Worm (Caenorhabditis elegans) whole organism, L4/young adult: ENCODE data around the gene Y54G11A.3.

ENCODE experiments used
- W03F9.2 ChIP-seq: fragments of 150-350 bp; optimal IDR thresholded peaks from 2 replicates; lab custom pipeline; 2014; ENCODE audit warnings: missing biosample characterization, missing genetic modification characterization
- him-1 ChIP-seq: sonication (generic microtip); optimal IDR thresholded peaks from 2 replicates; lab custom pipeline; 2016; ENCODE audit warnings: missing genotype, missing genetic modification reagents, missing genetic modification characterization, missing compliant biosample characterization

DNA sequence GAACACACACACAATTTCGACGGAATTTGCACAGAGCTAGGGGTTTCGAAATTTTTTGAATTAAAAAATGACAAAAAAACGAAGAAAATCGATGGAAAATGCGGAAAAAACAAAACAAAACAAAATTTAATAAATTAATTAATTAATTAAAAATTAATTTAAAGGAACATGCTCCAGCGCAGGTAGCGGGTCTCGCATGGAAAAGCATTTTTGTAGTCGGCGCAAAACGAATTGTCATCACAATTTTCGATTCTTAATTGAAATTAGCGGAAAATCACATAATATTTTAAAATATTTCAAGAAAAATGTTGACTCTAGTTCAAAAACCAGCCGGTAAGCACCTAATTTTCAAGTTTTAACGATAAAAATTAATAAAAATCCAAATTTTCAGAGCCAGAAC lies at the start of gene Y54G11A.3:
- no peak for TF ChIP-seq W03F9.2
- no peak for TF ChIP-seq him-1 (tag; lab: Kevin White, UChicago)
